Worm (Caenorhabditis elegans) whole organism, midembryonic: Measurements from ENCODE around the gene exc-5.
"Not testable (repeated sequence)": the region's sequence is repeated elsewhere in the genome, so short reads cannot be mapped to it uniquely, and the experiment has no call there.

Experiments used
- T22C8.4 ChIP-seq: fragments of 200-800 bp; sonication (Bioruptor generic); IDR thresholded peaks from 2 replicates; pipeline ENCODE4 v1.3.6; 2022; ENCODE audit warnings: missing genetic modification characterization, missing compliant biosample characterization
- flt-1 ChIP-seq: fragments of 200-800 bp; sonication (Bioruptor generic); IDR thresholded peaks from 2 replicates; pipeline ENCODE4 v1.3.6; 2022; ENCODE audit warnings: missing genetic modification characterization, missing compliant biosample characterization
- med-1 ChIP-seq: sonication (generic microtip); optimal IDR thresholded peaks from 2 replicates; lab custom pipeline; 2017; ENCODE audit warnings: missing genetic modification characterization, mild to moderate bottlenecking, missing compliant biosample characterization, antibody characterized with exemption, missing genetic modification reagents; ENCODE audit not compliant: insufficient read depth
- ref-1 ChIP-seq: fragments of 200-800 bp; sonication (Bioruptor generic); conservative IDR thresholded peaks from 2 replicates; pipeline ENCODE4 v1.3.6; 2022; ENCODE audit warnings: missing genetic modification reagents, missing genetic modification characterization, missing compliant biosample characterization
- tab-1 ChIP-seq: fragments of 200-800 bp; sonication (Bioruptor generic); IDR thresholded peaks from 2 replicates; pipeline ENCODE4 v1.3.6; 2022; ENCODE audit warnings: missing genetic modification characterization, missing compliant biosample characterization

ce11 chrIV:8788048-8788447 lies 25.4 kb downstream of the exc-5 start, which contains the start of gene C33D9.10:
- not testable (repeated sequence) for TF ChIP-seq flt-1 (GFP tag; lab: Robert Waterston, UW); med-1 (GFP tag; lab: Kevin White, UChicago); tab-1 (GFP tag; lab: Robert Waterston, UW); T22C8.4 (GFP tag; lab: Robert Waterston, UW); ref-1
